Worm (Caenorhabditis elegans): ENCODE results near the gene ceh-40.

DNA sequence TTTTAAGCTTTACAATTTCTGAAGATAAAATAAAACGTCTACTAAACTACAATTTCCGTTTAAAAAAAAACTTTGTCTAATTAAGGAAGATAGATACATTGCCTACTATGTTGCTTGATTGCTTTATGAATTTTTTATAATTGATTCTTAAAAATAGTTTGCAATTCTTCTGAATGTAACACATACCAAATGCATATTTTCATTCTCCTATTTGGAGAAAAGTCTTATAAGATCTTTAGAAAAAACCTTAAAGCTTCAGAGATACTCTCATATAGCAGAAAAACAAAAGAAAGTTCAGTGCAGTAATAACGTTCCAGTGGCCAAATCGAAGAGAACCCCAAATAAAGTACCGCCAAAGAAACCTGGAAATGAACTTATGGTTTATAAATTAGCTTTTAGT is 14.0 kb downstream of the ceh-40 start, which contains the start of gene phf-32:
- no peak for TF ChIP-seq aly-2 (tag; optimal IDR thresholded peaks at IDR 0.05)
- TF ChIP-seq lin-39 (tag; optimal IDR thresholded peaks at IDR 0.05): no peak
- no peak for TF ChIP-seq ama-1 (optimal IDR thresholded peaks at IDR 0.05)
- no peak for TF ChIP-seq unc-62 (GFP tag; optimal IDR thresholded peaks at IDR 0.05)
- TF ChIP-seq unc-55 (GFP tag; optimal IDR thresholded peaks at IDR 0.05): no peak
- no peak for TF ChIP-seq mdl-1 (tag; optimal IDR thresholded peaks at IDR 0.05)
- TF ChIP-seq elt-1 (tag; optimal IDR thresholded peaks at IDR 0.05): no peak
- no peak for TF ChIP-seq nhr-11 (tag; optimal IDR thresholded peaks at IDR 0.05)
